Fruit fly (Drosophila melanogaster): ENCODE measurements around the gene CG12470.

CG12470 gene

DNA sequence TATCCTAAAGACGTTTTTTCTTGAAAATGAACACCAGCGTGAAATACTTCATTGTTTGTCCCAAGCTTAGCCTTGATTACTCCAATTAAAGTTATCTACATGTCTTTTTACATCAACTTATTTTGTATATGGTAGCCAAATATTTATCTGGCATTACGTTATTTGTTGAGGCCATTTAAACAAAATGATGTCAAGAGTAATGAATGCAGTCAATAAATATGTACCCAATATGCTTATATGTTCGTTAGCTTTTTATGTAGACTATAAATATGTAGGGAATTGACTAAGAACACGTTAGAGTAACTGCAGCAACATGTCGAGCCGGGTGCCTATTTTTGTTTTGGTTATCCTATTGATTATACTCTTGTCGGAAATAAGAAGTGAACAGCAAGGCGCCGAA is 42.8 kb downstream of the CG12470 start, which contains the start of gene CG43181:
CG43181 (plus strand) TSS at position 301 of the 400 bp plus-strand sequence.
- TF ChIP-seq Myc (optimal IDR thresholded peaks at IDR 0.05) (no peak), psq (optimal IDR thresholded peaks at IDR 0.05) (no peak), Sin3A (optimal IDR thresholded peaks at IDR 0.05) (no peak), insv (optimal IDR thresholded peaks at IDR 0.05) (no peak), ttk (optimal IDR thresholded peaks at IDR 0.05) (no peak)

DNA sequence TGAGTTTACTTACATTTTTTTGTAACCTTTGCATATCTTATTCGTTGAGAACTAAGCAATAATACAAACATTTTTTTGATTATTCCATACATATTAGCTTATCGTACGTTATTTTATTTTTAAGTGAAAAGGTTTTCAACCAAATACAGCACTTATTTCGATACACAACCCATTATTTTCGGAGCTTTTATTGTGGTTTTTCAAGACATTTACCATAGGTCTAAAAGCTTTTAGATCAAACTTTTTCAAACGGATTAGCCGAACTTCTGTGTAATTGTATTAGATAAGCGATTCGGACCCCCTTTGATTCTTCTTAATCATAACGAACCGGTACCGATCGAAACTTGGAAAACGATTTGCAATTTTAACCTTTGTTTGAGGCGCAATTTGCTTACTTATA is 43.5 kb downstream of the CG12470 start:
- TF ChIP-seq Myc (optimal IDR thresholded peaks at IDR 0.05) (no peak), insv (optimal IDR thresholded peaks at IDR 0.05) (no peak), Sin3A (optimal IDR thresholded peaks at IDR 0.05) (no peak), ttk (optimal IDR thresholded peaks at IDR 0.05) (no peak), h (optimal IDR thresholded peaks at IDR 0.05) (no peak), psq (optimal IDR thresholded peaks at IDR 0.05) (no peak)

- no peak for TF ChIP-seq Sin3A (optimal IDR thresholded peaks at IDR 0.05)
- no peak for TF ChIP-seq ttk (optimal IDR thresholded peaks at IDR 0.05)
- TF ChIP-seq Myc (optimal IDR thresholded peaks at IDR 0.05), result no peak
- TF ChIP-seq h (optimal IDR thresholded peaks at IDR 0.05), result no peak
- no peak for TF ChIP-seq insv (optimal IDR thresholded peaks at IDR 0.05)
- TF ChIP-seq psq (optimal IDR thresholded peaks at IDR 0.05), result no peak
Observed at dm6 chrX:351599-351998, 44.1 kb downstream of the CG12470 start.

DNA sequence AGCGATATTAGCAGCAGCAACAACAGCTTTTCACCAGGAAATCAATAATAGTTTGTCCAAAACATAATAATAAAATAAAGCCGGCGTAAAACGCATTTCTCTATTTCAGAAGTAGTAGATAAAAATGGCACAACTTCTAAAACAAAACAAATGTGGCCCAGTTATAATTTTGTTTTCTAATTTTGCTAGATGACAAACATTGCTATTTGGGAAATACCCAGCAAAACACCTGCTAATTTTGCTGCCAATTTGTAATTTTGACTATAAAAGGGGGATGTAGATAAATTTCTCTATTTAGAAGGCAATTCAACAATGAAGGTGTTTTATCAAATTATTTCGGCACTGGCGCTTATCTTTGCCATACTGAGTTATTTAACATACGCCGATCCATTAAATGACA is 45.3 kb downstream of the CG12470 start, which contains the start of gene CG43182:
CG43182 (plus strand) TSS at position 301 of the 400 bp plus-strand sequence.
- TF ChIP-seq insv (optimal IDR thresholded peaks at IDR 0.05) (no peak), ttk (optimal IDR thresholded peaks at IDR 0.05) (no peak), Sin3A (optimal IDR thresholded peaks at IDR 0.05) (no peak), Myc (optimal IDR thresholded peaks at IDR 0.05) (no peak), psq (optimal IDR thresholded peaks at IDR 0.05) (no peak), h (optimal IDR thresholded peaks at IDR 0.05) (no peak)

- TF ChIP-seq Sin3A (optimal IDR thresholded peaks at IDR 0.05) (no peak), h (optimal IDR thresholded peaks at IDR 0.05) (no peak), psq (optimal IDR thresholded peaks at IDR 0.05) (no peak), ttk (optimal IDR thresholded peaks at IDR 0.05) (no peak), Myc (optimal IDR thresholded peaks at IDR 0.05) (no peak), insv (optimal IDR thresholded peaks at IDR 0.05) (no peak)
Observed at dm6 chrX:353929-354515, 46.5 kb downstream of the CG12470 start.

dm6 chrX:356232-356631 is 48.7 kb downstream of the CG12470 start, which contains the start of gene y:
Gene y, plus strand, starts transcription at chrX:356509.
- no peak for TF ChIP-seq insv (optimal IDR thresholded peaks at IDR 0.05)
- no peak for TF ChIP-seq psq (optimal IDR thresholded peaks at IDR 0.05)
- no peak for TF ChIP-seq h (optimal IDR thresholded peaks at IDR 0.05)
- TF ChIP-seq Myc (optimal IDR thresholded peaks at IDR 0.05), result no peak
- TF ChIP-seq Sin3A (optimal IDR thresholded peaks at IDR 0.05), result no peak
- TF ChIP-seq ttk (optimal IDR thresholded peaks at IDR 0.05), result no peak
